Worm (Caenorhabditis elegans) whole organism, L1 larva: ENCODE measurements around the gene mtm-3.

Experiments
- C16A3.4 ChIP-seq: fragments of 150-350 bp; optimal IDR thresholded peaks from 2 replicates; lab custom pipeline; 2014; ENCODE audit warnings: missing biosample characterization, missing genetic modification characterization
- aly-2 ChIP-seq: fragments of 150-350 bp; optimal IDR thresholded peaks from 2 replicates; lab custom pipeline; 2014; ENCODE audit warnings: missing biosample characterization, missing genetic modification characterization
- ceh-63 ChIP-seq: fragments of 200-800 bp; sonication (Bioruptor generic); optimal IDR thresholded peaks from 2 replicates; lab custom pipeline; 2018; ENCODE audit warnings: mild to moderate bottlenecking, missing genetic modification characterization, missing compliant biosample characterization
- dsc-1 ChIP-seq: sonication (generic microtip); optimal IDR thresholded peaks from 2 replicates; lab custom pipeline; 2016; ENCODE audit warnings: mild to moderate bottlenecking, missing genetic modification characterization, missing compliant biosample characterization
- efl-1 ChIP-seq, 4 experiments: fragments of 150-350 bp; optimal IDR thresholded peaks in 3 of 4; peaks in 1 of 4; 1 replicate in 1 of 4; 2 replicates in 3 of 4; lab custom pipeline; 2014; ENCODE audit warnings: missing biosample characterization in 2 of 4, missing genetic modification characterization in 2 of 4, missing genetic modification reagents in 2 of 4
- efl-3 ChIP-seq: fragments of 200-800 bp; sonication (Bioruptor generic); optimal IDR thresholded peaks from 2 replicates; lab custom pipeline; 2018; ENCODE audit warnings: mild to moderate bottlenecking, missing genetic modification characterization, missing compliant biosample characterization
- egl-13 ChIP-seq: sonication (generic microtip); optimal IDR thresholded peaks from 2 replicates; lab custom pipeline; 2016; ENCODE audit warnings: missing genotype, missing genetic modification reagents, missing genetic modification characterization, missing compliant biosample characterization
- ets-5 ChIP-seq: fragments of 200-800 bp; sonication (Bioruptor generic); IDR thresholded peaks from 2 replicates; pipeline ENCODE4 v1.3.6; 2022; ENCODE audit warnings: missing genetic modification characterization, missing compliant biosample characterization
- fkh-8 ChIP-seq: sonication (generic microtip); optimal IDR thresholded peaks from 2 replicates; lab custom pipeline; 2016; ENCODE audit warnings: mild to moderate bottlenecking, missing genetic modification characterization, missing compliant biosample characterization
- hlh-17 ChIP-seq: fragments of 200-800 bp; sonication (Bioruptor generic); optimal IDR thresholded peaks from 2 replicates; lab custom pipeline; 2018; ENCODE audit warnings: missing genetic modification characterization, mild to moderate bottlenecking, missing compliant biosample characterization, moderate library complexity, borderline replicate concordance
- irx-1 ChIP-seq: sonication (generic microtip); optimal IDR thresholded peaks from 2 replicates; lab custom pipeline; 2016; ENCODE audit warnings: missing genetic modification characterization, missing compliant biosample characterization
- lin-13 ChIP-seq: fragments of 150-350 bp; optimal IDR thresholded peaks from 2 replicates; lab custom pipeline; 2014; ENCODE audit warnings: missing biosample characterization, missing genetic modification reagents, missing genetic modification characterization
- lin-14 ChIP-seq: fragments of 200-800 bp; sonication (Bioruptor generic); optimal IDR thresholded peaks from 2 replicates; lab custom pipeline; 2018; ENCODE audit warnings: mild to moderate bottlenecking, missing genetic modification characterization, moderate library complexity, missing compliant biosample characterization
- lin-39 ChIP-seq: fragments of 150-350 bp; optimal IDR thresholded peaks from 2 replicates; lab custom pipeline; 2014; ENCODE audit warnings: missing biosample characterization, missing genetic modification reagents, missing genetic modification characterization
- lsy-2 ChIP-seq, 2 experiments: fragments of 150-350 bp; optimal IDR thresholded peaks; 2 replicates each; lab custom pipeline; 2014; ENCODE audit warnings: missing biosample characterization in 2 of 2, missing genetic modification characterization in 2 of 2
- mdl-1 ChIP-seq, 2 experiments: fragments of 150-350 bp; optimal IDR thresholded peaks; 2 replicates each; lab custom pipeline; 2014 to 2017; ENCODE audit warnings: missing biosample characterization in 2 of 2, missing genetic modification characterization in 2 of 2, inconsistent platforms in 1 of 2
- mep-1 ChIP-seq: fragments of 150-350 bp; optimal IDR thresholded peaks from 2 replicates; lab custom pipeline; 2014; ENCODE audit warnings: missing biosample characterization, missing genetic modification characterization
- nhr-11 ChIP-seq: fragments of 150-350 bp; optimal IDR thresholded peaks from 2 replicates; lab custom pipeline; 2014; ENCODE audit warnings: missing biosample characterization, missing genetic modification characterization
- nhr-12 ChIP-seq: sonication (generic microtip); optimal IDR thresholded peaks from 2 replicates; lab custom pipeline; 2017; ENCODE audit warnings: missing biosample characterization, missing genetic modification characterization
- nhr-19 ChIP-seq: fragments of 200-800 bp; sonication (Bioruptor generic); conservative IDR thresholded peaks from 2 replicates; pipeline ENCODE4 v1.3.6; 2022; ENCODE audit warnings: missing genetic modification characterization, missing compliant biosample characterization
- nhr-20 ChIP-seq: sonication (generic microtip); optimal IDR thresholded peaks from 2 replicates; lab custom pipeline; 2016; ENCODE audit warnings: mild to moderate bottlenecking, missing genetic modification characterization, missing compliant biosample characterization
- nhr-71 ChIP-seq: sonication (generic microtip); optimal IDR thresholded peaks from 2 replicates; lab custom pipeline; 2016; ENCODE audit warnings: mild to moderate bottlenecking, missing genetic modification characterization, moderate library complexity, missing compliant biosample characterization
- nhr-76 ChIP-seq: sonication (generic microtip); optimal IDR thresholded peaks from 2 replicates; lab custom pipeline; 2017; ENCODE audit warnings: missing biosample characterization, missing genetic modification characterization
- nhr-84 ChIP-seq: sonication (generic microtip); optimal IDR thresholded peaks from 2 replicates; lab custom pipeline; 2017; ENCODE audit warnings: missing biosample characterization, missing genetic modification characterization
- nhr-85 ChIP-seq: sonication (generic microtip); peaks from one replicate; lab custom pipeline; 2016; ENCODE audit warnings: missing genetic modification characterization, inconsistent platforms, missing compliant biosample characterization
- rnt-1 ChIP-seq: sonication (generic microtip); optimal IDR thresholded peaks from 2 replicates; lab custom pipeline; 2016; ENCODE audit warnings: mild to moderate bottlenecking, missing genetic modification characterization, moderate library complexity, missing compliant biosample characterization
- skn-1 ChIP-seq: fragments of 150-350 bp; optimal IDR thresholded peaks from 2 replicates; lab custom pipeline; 2014; ENCODE audit warnings: missing biosample characterization, missing genetic modification characterization
- snu-23 ChIP-seq: sonication (generic microtip); optimal IDR thresholded peaks from 2 replicates; lab custom pipeline; 2016; ENCODE audit warnings: missing genetic modification characterization, missing compliant biosample characterization
- sox-4 ChIP-seq: sonication (generic microtip); optimal IDR thresholded peaks from 2 replicates; lab custom pipeline; 2016; ENCODE audit warnings: missing genetic modification characterization, missing compliant biosample characterization
- sptf-1 ChIP-seq: fragments of 150-350 bp; optimal IDR thresholded peaks from 2 replicates; lab custom pipeline; 2014; ENCODE audit warnings: missing biosample characterization, missing genetic modification characterization
- unc-130 ChIP-seq: fragments of 150-350 bp; optimal IDR thresholded peaks from 2 replicates; lab custom pipeline; 2017; ENCODE audit warnings: missing biosample characterization, missing genetic modification characterization, inconsistent platforms
- vab-15 ChIP-seq: sonication (generic microtip); optimal IDR thresholded peaks from 2 replicates; lab custom pipeline; 2017; ENCODE audit warnings: missing genotype, mild to moderate bottlenecking, missing genetic modification characterization, missing compliant biosample characterization
- xbp-1 ChIP-seq: sonication (generic microtip); optimal IDR thresholded peaks from 2 replicates; lab custom pipeline; 2016; ENCODE audit warnings: missing genetic modification characterization, missing compliant biosample characterization
- ztf-11 ChIP-seq, 2 experiments: sonication (generic microtip); optimal IDR thresholded peaks; 2 replicates each; lab custom pipeline; 2016 to 2017; ENCODE audit warnings: missing genetic modification characterization in 2 of 2, missing biosample characterization in 1 of 2, missing compliant biosample characterization in 1 of 2

Gene mtm-3

DNA sequence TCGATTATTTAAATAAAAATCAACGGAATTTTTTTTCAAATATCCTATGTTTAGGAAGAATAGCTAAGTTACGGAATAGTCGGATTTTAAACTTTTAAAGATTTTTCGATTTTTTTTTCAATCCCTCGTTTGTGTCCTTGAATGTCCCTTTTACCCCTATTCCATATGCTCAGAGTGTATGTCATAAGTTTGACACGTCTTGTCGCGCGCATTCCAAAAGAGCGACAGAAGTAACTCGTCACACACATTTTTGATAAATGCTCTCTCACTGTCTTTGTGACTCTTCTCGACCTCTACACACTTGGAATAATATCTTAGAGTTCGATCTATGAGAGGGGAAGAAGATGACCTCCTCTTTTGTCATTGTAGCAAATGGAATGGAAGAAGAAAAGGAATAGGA lies 16.4 kb downstream of the mtm-3 start:
- no peak for TF ChIP-seq sox-4
- TF ChIP-seq fkh-8, result no peak
- peak; percentile 39 for TF ChIP-seq lin-14 (GFP tag; lab: Kevin White, UChicago)
- TF ChIP-seq rnt-1 (tag; lab: Kevin White, UChicago), result peak; percentile 4
- TF ChIP-seq efl-3 (GFP tag; lab: Kevin White, UChicago), result no peak
- TF ChIP-seq xbp-1 (tag; lab: Kevin White, UChicago), result no peak

ce11 chrIII:3782853-3783252 lies 17.4 kb downstream of the mtm-3 start:
- peak; percentile 59 for TF ChIP-seq snu-23
- peak; percentile 19 to 74 for TF ChIP-seq lsy-2 (tag; optimal IDR thresholded peaks at IDR 0.05; lab: Kevin White, UChicago)
- TF ChIP-seq vab-15, result peak; percentile 31
- TF ChIP-seq unc-130 (tag; lab: Kevin White, UChicago), result peak; percentile 27
- peak; percentile 73 for TF ChIP-seq lin-14 (GFP tag; lab: Kevin White, UChicago)
- TF ChIP-seq ceh-63 (GFP tag; lab: Kevin White, UChicago), result no peak
- TF ChIP-seq nhr-84 (tag; lab: Kevin White, UChicago), result no peak
- TF ChIP-seq mep-1 (tag; lab: Kevin White, UChicago), result peak; percentile 20
- no peak for TF ChIP-seq egl-13 (tag; lab: Kevin White, UChicago)
- TF ChIP-seq xbp-1 (tag; lab: Kevin White, UChicago), result no peak
- peak; percentile 76 for TF ChIP-seq nhr-71 (tag; lab: Kevin White, UChicago)
- TF ChIP-seq nhr-20 (tag; lab: Kevin White, UChicago), result peak; percentile 43
- peak; percentile 14 for TF ChIP-seq C16A3.4 (tag; lab: Kevin White, UChicago)
- no peak for TF ChIP-seq nhr-12 (tag; lab: Kevin White, UChicago)
- TF ChIP-seq nhr-19 (GFP tag; lab: Robert Waterston, UW), result peak; percentile 53
- peak in 1 of 2 experiments; percentile 21 for TF ChIP-seq efl-1 (optimal IDR thresholded peaks at IDR 0.05; lab: Kevin White, UChicago)
- TF ChIP-seq efl-1 (GFP tag; optimal IDR thresholded peaks at IDR 0.05 in 1 of 2; lab: Kevin White, UChicago), result no peak
- no peak for TF ChIP-seq hlh-17 (GFP tag; lab: Kevin White, UChicago)
- TF ChIP-seq ztf-11 (tag; optimal IDR thresholded peaks at IDR 0.05; lab: Kevin White, UChicago), result no peak
- TF ChIP-seq nhr-11, result peak; percentile 8
- TF ChIP-seq rnt-1 (tag; lab: Kevin White, UChicago), result peak; percentile 75

- TF ChIP-seq mdl-1 (tag; optimal IDR thresholded peaks at IDR 0.05; lab: Kevin White, UChicago), result peak in 1 of 2 experiments; percentile 46
- no peak for TF ChIP-seq lin-13 (GFP tag; lab: Kevin White, UChicago)
- TF ChIP-seq unc-130 (tag; lab: Kevin White, UChicago), result peak; percentile 27
- peak; percentile 52 for TF ChIP-seq lin-14 (GFP tag; lab: Kevin White, UChicago)
- peak; percentile 8 to 20 for TF ChIP-seq lsy-2 (tag; optimal IDR thresholded peaks at IDR 0.05; lab: Kevin White, UChicago)
- peak; percentile 21 for TF ChIP-seq snu-23
- peak; percentile 58 for TF ChIP-seq nhr-71 (tag; lab: Kevin White, UChicago)
- peak; percentile 66 for TF ChIP-seq rnt-1 (tag; lab: Kevin White, UChicago)
- no peak for TF ChIP-seq nhr-85
These were observed 18.4 kb downstream of the mtm-3 start for ce11 chrIII:3781827-3782226.

ce11 chrIII:3774550-3774949 lies 25.7 kb downstream of the mtm-3 start:
- TF ChIP-seq nhr-76 (tag; lab: Kevin White, UChicago), result no peak
- TF ChIP-seq dsc-1 (tag; lab: Kevin White, UChicago), result no peak
- no peak for TF ChIP-seq skn-1 (tag; lab: Kevin White, UChicago)
- peak; percentile 58 for TF ChIP-seq nhr-85
- no peak for TF ChIP-seq ets-5 (GFP tag; lab: Robert Waterston, UW)
- peak; percentile 2 for TF ChIP-seq rnt-1 (tag; lab: Kevin White, UChicago)
- TF ChIP-seq sptf-1 (tag; lab: Kevin White, UChicago), result no peak
- no peak for TF ChIP-seq lin-39
- TF ChIP-seq aly-2, result no peak
- TF ChIP-seq lin-14 (GFP tag; lab: Kevin White, UChicago), result peak; percentile 47
- no peak for TF ChIP-seq irx-1 (tag; lab: Kevin White, UChicago)
